Worm (Caenorhabditis elegans) whole organism, L1 larva: ENCODE measurements around the gene R08C7.12.

Experiments used
- C04F5.9 ChIP-seq: sonication (generic microtip); optimal IDR thresholded peaks from 2 replicates; lab custom pipeline; 2016; ENCODE audit warnings: missing genetic modification characterization, missing compliant biosample characterization
- C16A3.4 ChIP-seq: fragments of 150-350 bp; optimal IDR thresholded peaks from 2 replicates; lab custom pipeline; 2014; ENCODE audit warnings: missing biosample characterization, missing genetic modification characterization
- F16B12.6 ChIP-seq: fragments of 150-350 bp; optimal IDR thresholded peaks from 2 replicates; lab custom pipeline; 2014; ENCODE audit warnings: missing biosample characterization, missing genetic modification characterization
- alr-1 ChIP-seq: fragments of 200-800 bp; sonication (Bioruptor generic); optimal IDR thresholded peaks from 2 replicates; lab custom pipeline; 2018; ENCODE audit warnings: borderline replicate concordance, mild to moderate bottlenecking, missing genetic modification characterization, missing compliant biosample characterization
- aly-2 ChIP-seq: fragments of 150-350 bp; optimal IDR thresholded peaks from 2 replicates; lab custom pipeline; 2014; ENCODE audit warnings: missing biosample characterization, missing genetic modification characterization
- ama-1 ChIP-seq: fragments of 150-350 bp; optimal IDR thresholded peaks from 2 replicates; lab custom pipeline; 2014
- blmp-1 ChIP-seq: fragments of 150-350 bp; optimal IDR thresholded peaks from 2 replicates; lab custom pipeline; 2014; ENCODE audit warnings: missing biosample characterization, missing genetic modification characterization
- ceh-8 ChIP-seq: fragments of 200-800 bp; sonication (Bioruptor generic); optimal IDR thresholded peaks from 2 replicates; lab custom pipeline; 2018; ENCODE audit warnings: mild to moderate bottlenecking, missing genetic modification characterization, moderate library complexity, missing compliant biosample characterization
- ces-1 ChIP-seq: fragments of 150-350 bp; optimal IDR thresholded peaks from 2 replicates; lab custom pipeline; 2014; ENCODE audit warnings: missing biosample characterization, missing genetic modification reagents, missing genetic modification characterization
- dpl-1 ChIP-seq, 3 experiments: fragments of 150-350 bp in 2 of 3; sonication (generic microtip) in 1 of 3; optimal IDR thresholded peaks; 2 replicates each; lab custom pipeline; 2014 to 2017; ENCODE audit warnings: missing biosample characterization in 3 of 3, missing genetic modification characterization in 3 of 3, missing genetic modification reagents in 3 of 3
- efl-1 ChIP-seq, 4 experiments: fragments of 150-350 bp; optimal IDR thresholded peaks in 3 of 4; peaks in 1 of 4; 1 replicate in 1 of 4; 2 replicates in 3 of 4; lab custom pipeline; 2014; ENCODE audit warnings: missing biosample characterization in 2 of 4, missing genetic modification characterization in 2 of 4, missing genetic modification reagents in 2 of 4
- efl-3 ChIP-seq: fragments of 200-800 bp; sonication (Bioruptor generic); optimal IDR thresholded peaks from 2 replicates; lab custom pipeline; 2018; ENCODE audit warnings: mild to moderate bottlenecking, missing genetic modification characterization, missing compliant biosample characterization
- elt-3 ChIP-seq, 6 experiments: fragments of 150-350 bp in 1 of 6; sonication (generic microtip); optimal IDR thresholded peaks; 2 replicates each; lab custom pipeline; 2017 to 2018; ENCODE audit warnings: missing biosample characterization in 6 of 6, missing genetic modification characterization in 6 of 6, inconsistent platforms in 1 of 6
- fos-1 ChIP-seq: fragments of 150-350 bp; optimal IDR thresholded peaks from 2 replicates; lab custom pipeline; 2014; ENCODE audit warnings: missing biosample characterization, missing genetic modification characterization
- hpl-2 ChIP-seq: fragments of 150-350 bp; optimal IDR thresholded peaks from 2 replicates; lab custom pipeline; 2014; ENCODE audit warnings: missing biosample characterization, missing genetic modification reagents, missing genetic modification characterization
- irx-1 ChIP-seq: sonication (generic microtip); optimal IDR thresholded peaks from 2 replicates; lab custom pipeline; 2016; ENCODE audit warnings: missing genetic modification characterization, missing compliant biosample characterization
- jun-1 ChIP-seq: fragments of 150-350 bp; optimal IDR thresholded peaks from 2 replicates; lab custom pipeline; 2014; ENCODE audit warnings: missing biosample characterization, missing genetic modification reagents, missing genetic modification characterization
- lin-13 ChIP-seq: fragments of 150-350 bp; optimal IDR thresholded peaks from 2 replicates; lab custom pipeline; 2014; ENCODE audit warnings: missing biosample characterization, missing genetic modification reagents, missing genetic modification characterization
- lin-14 ChIP-seq: fragments of 200-800 bp; sonication (Bioruptor generic); optimal IDR thresholded peaks from 2 replicates; lab custom pipeline; 2018; ENCODE audit warnings: mild to moderate bottlenecking, missing genetic modification characterization, moderate library complexity, missing compliant biosample characterization
- lin-15B ChIP-seq: fragments of 150-350 bp; sonication (generic microtip); optimal IDR thresholded peaks from 3 replicates; lab custom pipeline; 2014; ENCODE audit warnings: missing biosample characterization, missing genetic modification characterization
- lin-35 ChIP-seq, 2 experiments: fragments of 150-350 bp; optimal IDR thresholded peaks; 2 replicates each; lab custom pipeline; 2014; ENCODE audit warnings: missing biosample characterization in 2 of 2, missing genetic modification characterization in 2 of 2, missing genetic modification reagents in 2 of 2
- lin-39 ChIP-seq: fragments of 150-350 bp; optimal IDR thresholded peaks from 2 replicates; lab custom pipeline; 2014; ENCODE audit warnings: missing biosample characterization, missing genetic modification reagents, missing genetic modification characterization
- lsy-2 ChIP-seq, 2 experiments: fragments of 150-350 bp; optimal IDR thresholded peaks; 2 replicates each; lab custom pipeline; 2014; ENCODE audit warnings: missing biosample characterization in 2 of 2, missing genetic modification characterization in 2 of 2
- mab-9 ChIP-seq: fragments of 200-800 bp; sonication (Bioruptor generic); IDR thresholded peaks from 2 replicates; pipeline ENCODE4 v1.3.6; 2022; ENCODE audit warnings: missing genetic modification reagents, missing genetic modification characterization, missing compliant biosample characterization
- mdl-1 ChIP-seq, 2 experiments: fragments of 150-350 bp; optimal IDR thresholded peaks; 2 replicates each; lab custom pipeline; 2014 to 2017; ENCODE audit warnings: missing biosample characterization in 2 of 2, missing genetic modification characterization in 2 of 2, inconsistent platforms in 1 of 2
- nhr-11 ChIP-seq: fragments of 150-350 bp; optimal IDR thresholded peaks from 2 replicates; lab custom pipeline; 2014; ENCODE audit warnings: missing biosample characterization, missing genetic modification characterization
- nhr-12 ChIP-seq: sonication (generic microtip); optimal IDR thresholded peaks from 2 replicates; lab custom pipeline; 2017; ENCODE audit warnings: missing biosample characterization, missing genetic modification characterization
- nhr-20 ChIP-seq: sonication (generic microtip); optimal IDR thresholded peaks from 2 replicates; lab custom pipeline; 2016; ENCODE audit warnings: mild to moderate bottlenecking, missing genetic modification characterization, missing compliant biosample characterization
- nhr-28 ChIP-seq: fragments of 150-350 bp; optimal IDR thresholded peaks from 2 replicates; lab custom pipeline; 2014; ENCODE audit warnings: missing biosample characterization, missing genetic modification characterization
- nhr-47 ChIP-seq: sonication (generic microtip); optimal IDR thresholded peaks from 2 replicates; lab custom pipeline; 2016; ENCODE audit warnings: mild to moderate bottlenecking, missing genetic modification characterization, moderate library complexity, missing compliant biosample characterization
- nhr-71 ChIP-seq: sonication (generic microtip); optimal IDR thresholded peaks from 2 replicates; lab custom pipeline; 2016; ENCODE audit warnings: mild to moderate bottlenecking, missing genetic modification characterization, moderate library complexity, missing compliant biosample characterization
- nhr-76 ChIP-seq: sonication (generic microtip); optimal IDR thresholded peaks from 2 replicates; lab custom pipeline; 2017; ENCODE audit warnings: missing biosample characterization, missing genetic modification characterization
- nhr-85 ChIP-seq: sonication (generic microtip); peaks from one replicate; lab custom pipeline; 2016; ENCODE audit warnings: missing genetic modification characterization, inconsistent platforms, missing compliant biosample characterization
- nhr-90 ChIP-seq: sonication (generic microtip); optimal IDR thresholded peaks from 2 replicates; lab custom pipeline; 2016; ENCODE audit warnings: mild to moderate bottlenecking, missing genetic modification characterization, missing compliant biosample characterization; ENCODE audit not compliant: poor library complexity
- pag-3 ChIP-seq: sonication (generic microtip); optimal IDR thresholded peaks from 2 replicates; lab custom pipeline; 2017; ENCODE audit warnings: missing genetic modification characterization, mild to moderate bottlenecking, missing compliant biosample characterization, antibody characterized with exemption, borderline replicate concordance; ENCODE audit not compliant: insufficient read depth
- pax-3 ChIP-seq: fragments of 200-800 bp; sonication (Bioruptor generic); optimal IDR thresholded peaks from 2 replicates; lab custom pipeline; 2018; ENCODE audit warnings: mild to moderate bottlenecking, missing genetic modification characterization, moderate library complexity, missing compliant biosample characterization
- pqm-1 ChIP-seq: sonication (generic microtip); optimal IDR thresholded peaks from 3 replicates; lab custom pipeline; 2017; ENCODE audit warnings: missing biosample characterization, missing genetic modification characterization
- rnt-1 ChIP-seq: sonication (generic microtip); optimal IDR thresholded peaks from 2 replicates; lab custom pipeline; 2016; ENCODE audit warnings: mild to moderate bottlenecking, missing genetic modification characterization, moderate library complexity, missing compliant biosample characterization
- snu-23 ChIP-seq: sonication (generic microtip); optimal IDR thresholded peaks from 2 replicates; lab custom pipeline; 2016; ENCODE audit warnings: missing genetic modification characterization, missing compliant biosample characterization
- sox-4 ChIP-seq: sonication (generic microtip); optimal IDR thresholded peaks from 2 replicates; lab custom pipeline; 2016; ENCODE audit warnings: missing genetic modification characterization, missing compliant biosample characterization
- sptf-1 ChIP-seq: fragments of 150-350 bp; optimal IDR thresholded peaks from 2 replicates; lab custom pipeline; 2014; ENCODE audit warnings: missing biosample characterization, missing genetic modification characterization
- sup-37 ChIP-seq: fragments of 200-800 bp; sonication (Bioruptor generic); optimal IDR thresholded peaks from 2 replicates; lab custom pipeline; 2018; ENCODE audit warnings: mild to moderate bottlenecking, missing genetic modification characterization, missing compliant biosample characterization
- swsn-7 ChIP-seq: sonication (generic microtip); optimal IDR thresholded peaks from 2 replicates; lab custom pipeline; 2016; ENCODE audit warnings: missing genetic modification characterization, missing compliant biosample characterization
- unc-62 ChIP-seq: fragments of 150-350 bp; optimal IDR thresholded peaks from 2 replicates; lab custom pipeline; 2014; ENCODE audit warnings: missing biosample characterization, missing genetic modification reagents, missing genetic modification characterization
- xbp-1 ChIP-seq: sonication (generic microtip); optimal IDR thresholded peaks from 2 replicates; lab custom pipeline; 2016; ENCODE audit warnings: missing genetic modification characterization, missing compliant biosample characterization
- zag-1 ChIP-seq: fragments of 150-350 bp; optimal IDR thresholded peaks from 2 replicates; lab custom pipeline; 2014; ENCODE audit warnings: missing biosample characterization, missing genetic modification characterization
- zip-4 ChIP-seq: fragments of 200-800 bp; sonication (Bioruptor generic); optimal IDR thresholded peaks from 2 replicates; lab custom pipeline; 2018; ENCODE audit warnings: mild to moderate bottlenecking, missing genetic modification characterization, moderate library complexity, missing compliant biosample characterization
- ztf-11 ChIP-seq, 2 experiments: sonication (generic microtip); optimal IDR thresholded peaks; 2 replicates each; lab custom pipeline; 2016 to 2017; ENCODE audit warnings: missing genetic modification characterization in 2 of 2, missing biosample characterization in 1 of 2, missing compliant biosample characterization in 1 of 2

Gene R08C7.12

DNA sequence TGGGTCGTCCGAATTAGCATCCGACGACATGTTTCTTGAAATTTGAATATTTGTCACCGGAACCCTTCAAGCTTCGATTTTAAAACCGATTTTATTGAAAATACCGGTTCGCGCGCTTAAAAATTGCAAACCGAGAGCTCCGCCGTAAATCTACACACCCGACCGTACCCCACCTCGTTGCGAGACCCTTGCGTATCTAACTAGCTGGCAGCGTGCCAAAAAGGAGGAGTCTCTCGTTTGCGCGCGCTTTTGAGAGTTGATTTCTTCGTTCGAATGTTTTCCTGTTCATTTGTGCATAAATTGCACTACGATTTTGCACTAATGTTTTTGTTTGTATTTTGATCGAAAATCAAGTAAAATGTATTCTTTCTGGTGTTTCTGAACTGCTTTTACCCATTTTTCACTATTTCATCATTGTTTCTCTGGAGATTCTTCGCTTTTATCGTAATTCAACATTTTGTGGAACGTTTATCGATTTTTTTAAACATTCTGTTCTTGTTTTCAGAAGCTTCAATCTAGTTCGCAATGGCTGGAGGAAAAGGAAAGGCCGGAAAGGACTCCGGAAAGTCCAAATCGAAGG lies 3.7 kb upstream of the R08C7.12 start, which contains the start of the genes wapl-1 and htz-1 (continued):
- TF ChIP-seq nhr-11 (tag; lab: Kevin White, UChicago): peak; percentile 86
- peak; percentile 98 for TF ChIP-seq xbp-1 (tag; lab: Kevin White, UChicago)
- peak; percentile 96 for TF ChIP-seq lin-15B (tag; lab: Kevin White, UChicago)
- peak; percentile 52 for TF ChIP-seq zag-1 (tag; lab: Kevin White, UChicago)
- no peak for TF ChIP-seq nhr-28 (tag; lab: Kevin White, UChicago)
- peak; percentile 96 for TF ChIP-seq efl-1 (optimal IDR thresholded peaks at IDR 0.05; lab: Kevin White, UChicago)
- TF ChIP-seq efl-1 (GFP tag; optimal IDR thresholded peaks at IDR 0.05 in 1 of 2; lab: Kevin White, UChicago): peak; percentile 92 to 99
- TF ChIP-seq aly-2 (tag; lab: Kevin White, UChicago): peak; percentile 34
- peak; percentile 81 for TF ChIP-seq sup-37 (GFP tag; lab: Kevin White, UChicago)
- TF ChIP-seq zip-4: peak; percentile 84
- no peak for TF ChIP-seq alr-1 (tag; lab: Kevin White, UChicago)
- peak; percentile 86 for TF ChIP-seq blmp-1 (tag; lab: Kevin White, UChicago)
- peak; percentile 99 for TF ChIP-seq nhr-85 (tag; lab: Kevin White, UChicago)
- TF ChIP-seq lin-14 (GFP tag; lab: Kevin White, UChicago): peak; percentile 97
- TF ChIP-seq F16B12.6: peak; percentile 71
- TF ChIP-seq unc-62 (GFP tag; lab: Kevin White, UChicago): no peak

DNA sequence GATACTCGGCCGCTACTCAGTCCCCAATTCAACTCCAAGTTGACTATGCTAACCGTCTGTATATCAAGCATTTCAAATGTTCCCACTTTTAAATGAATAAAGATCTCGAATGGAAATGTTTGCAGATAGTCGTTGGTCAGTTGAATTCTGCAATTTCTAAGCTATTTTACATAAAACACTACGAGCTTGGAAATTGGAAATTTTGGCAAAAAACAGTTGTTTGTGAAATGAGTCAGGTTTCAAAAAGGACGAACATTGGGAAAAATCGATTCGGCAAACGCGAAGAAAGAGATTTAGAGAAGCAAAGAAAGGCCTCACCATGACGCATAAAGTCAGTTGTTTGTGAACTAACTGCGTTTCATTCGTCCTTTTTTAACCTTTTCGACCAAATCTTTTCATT lies 2.7 kb upstream of the R08C7.12 start:
- TF ChIP-seq nhr-12: no peak
- no peak for TF ChIP-seq C04F5.9 (tag; lab: Kevin White, UChicago)
- no peak for TF ChIP-seq sox-4
- peak; percentile 47 for TF ChIP-seq jun-1 (tag; lab: Kevin White, UChicago)
- peak; percentile 41 for TF ChIP-seq swsn-7 (tag; lab: Kevin White, UChicago)
- TF ChIP-seq ces-1 (GFP tag; lab: Kevin White, UChicago): no peak
- TF ChIP-seq C16A3.4: no peak
- TF ChIP-seq unc-62 (GFP tag; lab: Kevin White, UChicago): no peak
- TF ChIP-seq irx-1 (tag; lab: Kevin White, UChicago): no peak
- peak; percentile 63 for TF ChIP-seq nhr-71 (tag; lab: Kevin White, UChicago)
- TF ChIP-seq rnt-1: peak; percentile 41
- peak; percentile 62 to 82 for TF ChIP-seq lsy-2 (tag; optimal IDR thresholded peaks at IDR 0.05; lab: Kevin White, UChicago)
- TF ChIP-seq ztf-11 (tag; optimal IDR thresholded peaks at IDR 0.05; lab: Kevin White, UChicago): peak in 1 of 2 experiments; percentile 23
- peak; percentile 34 for TF ChIP-seq fos-1 (tag; lab: Kevin White, UChicago)
- no peak for TF ChIP-seq lin-39
- no peak for TF ChIP-seq mab-9
- no peak for TF ChIP-seq nhr-76 (tag; lab: Kevin White, UChicago)
- peak; percentile 54 for TF ChIP-seq nhr-20 (tag; lab: Kevin White, UChicago)
- TF ChIP-seq sptf-1: no peak
- TF ChIP-seq elt-3 (tag; optimal IDR thresholded peaks at IDR 0.05; lab: Kevin White, UChicago): peak in 1 of 6 experiments; percentile 15
- TF ChIP-seq pax-3 (tag; lab: Kevin White, UChicago): no peak
- no peak for TF ChIP-seq pag-3 (tag; lab: Kevin White, UChicago)
- no peak for TF ChIP-seq ceh-8 (GFP tag; lab: Kevin White, UChicago)
- peak; percentile 10 for TF ChIP-seq hpl-2 (GFP tag; lab: Kevin White, UChicago)
- no peak for TF ChIP-seq sup-37 (GFP tag; lab: Kevin White, UChicago)
- peak; percentile 46 to 59 for TF ChIP-seq lin-35 (GFP tag; optimal IDR thresholded peaks at IDR 0.05; lab: Kevin White, UChicago)
- peak; percentile 44 for TF ChIP-seq snu-23 (GFP tag; lab: Kevin White, UChicago)
- peak; percentile 13 to 45 (median 30) for TF ChIP-seq dpl-1 (GFP tag; optimal IDR thresholded peaks at IDR 0.05; lab: Kevin White, UChicago)
- peak; percentile 39 for TF ChIP-seq nhr-85 (tag; lab: Kevin White, UChicago)
- no peak for TF ChIP-seq nhr-90 (tag; lab: Kevin White, UChicago)
- TF ChIP-seq efl-1 (optimal IDR thresholded peaks at IDR 0.05; lab: Kevin White, UChicago): peak; percentile 55 to 60
- TF ChIP-seq efl-1 (GFP tag; optimal IDR thresholded peaks at IDR 0.05 in 1 of 2; lab: Kevin White, UChicago): peak; percentile 37 to 48
- no peak for TF ChIP-seq lin-13 (GFP tag; lab: Kevin White, UChicago)
- peak; percentile 2 for TF ChIP-seq zip-4
- TF ChIP-seq efl-3 (GFP tag; lab: Kevin White, UChicago): no peak
- TF ChIP-seq nhr-47 (tag; lab: Kevin White, UChicago): peak; percentile 35
- TF ChIP-seq xbp-1 (tag; lab: Kevin White, UChicago): peak; percentile 21
- TF ChIP-seq aly-2 (tag; lab: Kevin White, UChicago): peak; percentile 16
- peak in 1 of 2 experiments; percentile 43 for TF ChIP-seq mdl-1 (tag; optimal IDR thresholded peaks at IDR 0.05; lab: Kevin White, UChicago)
- TF ChIP-seq pqm-1 (tag; lab: Kevin White, UChicago): no peak
- TF ChIP-seq ama-1 (lab: Kevin White, UChicago): peak; percentile 74
